Fruit fly (Drosophila melanogaster) whole organism, embryonic: ENCODE results near the gene Tyler.
A peak's percentile ranks its signal among the peaks of the same experiment; 100 is the strongest.

Source experiments
- CG13287 ChIP-seq: fragments of 200-800 bp; sonication (Bioruptor generic); IDR thresholded peaks from 2 replicates; pipeline ENCODE4 v1.3.6; 2022; ENCODE audit warnings: missing biosample characterization, missing genetic modification characterization; ENCODE audit not compliant: partially characterized antibody
- CG13775 ChIP-seq: fragments of 200-800 bp; sonication (Bioruptor generic); optimal IDR thresholded peaks from 3 replicates; lab custom pipeline; 2017; ENCODE audit warnings: missing biosample characterization, mild to moderate bottlenecking, missing genetic modification characterization
- CG15514 ChIP-seq: fragments of 200-800 bp; sonication (Bioruptor generic); optimal IDR thresholded peaks from 3 replicates; lab custom pipeline; 2017; ENCODE audit warnings: missing biosample characterization, missing genetic modification characterization, mild to moderate bottlenecking, moderate library complexity, missing genetic modification reagents
- CG1603 ChIP-seq: fragments of 200-800 bp; sonication (Bioruptor generic); optimal IDR thresholded peaks from 2 replicates; lab custom pipeline; 2019; ENCODE audit warnings: missing biosample characterization, mild to moderate bottlenecking, missing genetic modification characterization, moderate library complexity
- CG17186 ChIP-seq: fragments of 200-800 bp; sonication (Bioruptor generic); optimal IDR thresholded peaks from 3 replicates; lab custom pipeline; 2017; ENCODE audit warnings: missing biosample characterization, missing genetic modification reagents, missing genetic modification characterization
- CG17359 ChIP-seq: fragments of 200-800 bp; sonication (Bioruptor generic); optimal IDR thresholded peaks from 3 replicates; lab custom pipeline; 2018; ENCODE audit warnings: missing biosample characterization, mild to moderate bottlenecking, missing genetic modification characterization, moderate library complexity
- CG2712 ChIP-seq: fragments of 200-800 bp; optimal IDR thresholded peaks from 3 replicates; lab custom pipeline; 2019; ENCODE audit warnings: missing biosample characterization, mild to moderate bottlenecking, missing genetic modification characterization, moderate library complexity
- CG34376 ChIP-seq: fragments of 200-800 bp; sonication (Bioruptor generic); optimal IDR thresholded peaks from 2 replicates; lab custom pipeline; 2018; ENCODE audit warnings: missing biosample characterization, mild to moderate bottlenecking, missing genetic modification characterization
- CG34422 ChIP-seq: fragments of 200-800 bp; sonication (Bioruptor generic); IDR thresholded peaks from 3 replicates; pipeline ENCODE4 v1.3.6; 2022; ENCODE audit warnings: missing biosample characterization, missing genetic modification characterization
- CG4617 ChIP-seq: fragments of 200-800 bp; sonication (Bioruptor generic); optimal IDR thresholded peaks from 3 replicates; lab custom pipeline; 2016; ENCODE audit warnings: missing biosample characterization, missing genetic modification characterization, borderline replicate concordance
- CG4854 ChIP-seq: fragments of 200-800 bp; sonication (Bioruptor generic); optimal IDR thresholded peaks from 2 replicates; lab custom pipeline; 2016; ENCODE audit warnings: missing biosample characterization, missing genetic modification characterization, inconsistent platforms
- CG5245 ChIP-seq: fragments of 200-800 bp; sonication (Bioruptor generic); optimal IDR thresholded peaks from 3 replicates; lab custom pipeline; 2016; ENCODE audit warnings: missing biosample characterization, missing genetic modification characterization
- CG6272 ChIP-seq: fragments of 200-800 bp; sonication (Bioruptor generic); IDR thresholded peaks from 2 replicates; pipeline ENCODE4 v1.3.6; 2022; ENCODE audit warnings: missing biosample characterization, missing genetic modification characterization
- CG6765 ChIP-seq: fragments of 200-800 bp; sonication (Bioruptor generic); optimal IDR thresholded peaks from 3 replicates; lab custom pipeline; 2017; ENCODE audit warnings: missing biosample characterization, mild to moderate bottlenecking, missing genetic modification characterization
- CG6854 ChIP-seq: fragments of 200-800 bp; sonication (Bioruptor generic); optimal IDR thresholded peaks from 3 replicates; lab custom pipeline; 2017; ENCODE audit warnings: missing biosample characterization, mild to moderate bottlenecking, missing genetic modification characterization
- Camta ChIP-seq: fragments of 200-800 bp; sonication (Bioruptor generic); optimal IDR thresholded peaks from 2 replicates; lab custom pipeline; 2016; ENCODE audit warnings: missing biosample characterization, missing genetic modification characterization
- D19B ChIP-seq: fragments of 200-800 bp; sonication (Bioruptor generic); optimal IDR thresholded peaks from 2 replicates; lab custom pipeline; 2017; ENCODE audit warnings: missing biosample characterization, mild to moderate bottlenecking, missing genetic modification characterization
- Ets97D ChIP-seq: fragments of 200-800 bp; sonication (Bioruptor generic); optimal IDR thresholded peaks from 3 replicates; lab custom pipeline; 2016; ENCODE audit warnings: missing biosample characterization, missing genetic modification characterization
- Gug ChIP-seq: fragments of 200-800 bp; sonication (Bioruptor generic); IDR thresholded peaks from 4 replicates; pipeline ENCODE4 v1.3.6; 2022; ENCODE audit warnings: missing biosample characterization, missing genetic modification characterization
- H2.0 ChIP-seq: fragments of 200-800 bp; sonication (Bioruptor generic); IDR thresholded peaks from 2 replicates; pipeline ENCODE4 v1.3.6; 2022; ENCODE audit warnings: missing biosample characterization, missing genetic modification characterization
- Jarid2 ChIP-seq: fragments of 200-800 bp; sonication (Bioruptor generic); optimal IDR thresholded peaks from 3 replicates; lab custom pipeline; 2017; ENCODE audit warnings: mild to moderate bottlenecking, missing biosample characterization, missing genetic modification reagents, missing genetic modification characterization
- MESR4 ChIP-seq: fragments of 200-800 bp; sonication (Bioruptor generic); optimal IDR thresholded peaks from 2 replicates; lab custom pipeline; 2018; ENCODE audit warnings: missing biosample characterization, mild to moderate bottlenecking, missing genetic modification characterization, moderate library complexity
- MTF-1 ChIP-seq: fragments of 200-800 bp; sonication (Bioruptor generic); optimal IDR thresholded peaks from 2 replicates; lab custom pipeline; 2018; ENCODE audit warnings: missing biosample characterization, mild to moderate bottlenecking, missing genetic modification characterization, borderline replicate concordance
- Med ChIP-seq: fragments of 200-800 bp; sonication (Bioruptor generic); peaks from one replicate; lab custom pipeline; 2016; ENCODE audit warnings: missing biosample characterization, missing genetic modification characterization, mild to moderate bottlenecking, inconsistent platforms, moderate library complexity
- Opbp ChIP-seq: fragments of 200-800 bp; sonication (Bioruptor generic); IDR thresholded peaks from 3 replicates; pipeline ENCODE4 v1.3.6; 2022; ENCODE audit warnings: missing biosample characterization, missing genetic modification characterization; ENCODE audit not compliant: partially characterized antibody
- Side ChIP-seq: fragments of 200-800 bp; sonication (Bioruptor generic); optimal IDR thresholded peaks from 2 replicates; lab custom pipeline; 2016; ENCODE audit warnings: missing biosample characterization, missing genetic modification characterization
- Sox102F ChIP-seq: fragments of 200-800 bp; sonication (Bioruptor generic); optimal IDR thresholded peaks from 2 replicates; lab custom pipeline; 2018; ENCODE audit warnings: missing biosample characterization, mild to moderate bottlenecking, missing genetic modification characterization, moderate library complexity
- Spps ChIP-seq: fragments of 200-800 bp; sonication (Bioruptor generic); optimal IDR thresholded peaks from 2 replicates; lab custom pipeline; 2018; ENCODE audit warnings: missing biosample characterization, mild to moderate bottlenecking, missing genetic modification characterization
- Sry-β ChIP-seq: fragments of 200-800 bp; sonication (Bioruptor generic); optimal IDR thresholded peaks from 2 replicates; lab custom pipeline; 2018; ENCODE audit warnings: missing biosample characterization, mild to moderate bottlenecking, missing genetic modification characterization, moderate library complexity
- aop ChIP-seq: fragments of 200-800 bp; sonication (Bioruptor generic); IDR thresholded peaks from 2 replicates; pipeline ENCODE4 v1.3.6; 2022; ENCODE audit warnings: missing biosample characterization, missing genetic modification characterization
- bab2 ChIP-seq: fragments of 200-800 bp; sonication (Bioruptor generic); optimal IDR thresholded peaks from 2 replicates; lab custom pipeline; 2016; ENCODE audit warnings: missing biosample characterization, missing genetic modification characterization
- bowl ChIP-seq: fragments of 200-800 bp; sonication (Bioruptor generic); IDR thresholded peaks from 2 replicates; pipeline ENCODE4 v1.3.6; 2022; ENCODE audit warnings: missing biosample characterization, missing genetic modification characterization
- dimm ChIP-seq: fragments of 200-800 bp; sonication (Bioruptor generic); IDR thresholded peaks from 2 replicates; pipeline ENCODE4 v1.3.6; 2022; ENCODE audit warnings: missing biosample characterization, missing genetic modification characterization
- exex ChIP-seq: fragments of 200-800 bp; sonication (Bioruptor generic); optimal IDR thresholded peaks from 4 replicates; lab custom pipeline; 2018; ENCODE audit warnings: missing biosample characterization, mild to moderate bottlenecking, missing genetic modification characterization, moderate library complexity
- gem ChIP-seq: fragments of 200-800 bp; sonication (Bioruptor generic); optimal IDR thresholded peaks from 2 replicates; lab custom pipeline; 2019; ENCODE audit warnings: missing biosample characterization, mild to moderate bottlenecking, missing genetic modification characterization, moderate library complexity
- grn ChIP-seq: fragments of 200-800 bp; sonication (Bioruptor generic); optimal IDR thresholded peaks from 3 replicates; lab custom pipeline; 2017; ENCODE audit warnings: missing biosample characterization, missing genetic modification characterization
- gsb ChIP-seq: fragments of 200-800 bp; sonication (Bioruptor generic); IDR thresholded peaks from 2 replicates; pipeline ENCODE4 v1.3.6; 2022; ENCODE audit warnings: missing biosample characterization, missing genetic modification characterization
- insv ChIP-seq, 2 experiments: fragments of 200-800 bp; sonication (Bioruptor generic); optimal IDR thresholded peaks; 3 replicates each; lab custom pipeline; 2016 to 2018; ENCODE audit warnings: missing biosample characterization in 2 of 2, missing genetic modification characterization in 2 of 2
- jigr1 ChIP-seq: fragments of 200-800 bp; sonication (Bioruptor generic); IDR thresholded peaks from 3 replicates; pipeline ENCODE4 v1.3.6; 2022; ENCODE audit warnings: missing biosample characterization, missing genetic modification characterization
- klu ChIP-seq: fragments of 200-800 bp; sonication (Bioruptor generic); IDR thresholded peaks from 2 replicates; pipeline ENCODE4 v1.3.6; 2022; ENCODE audit warnings: missing biosample characterization, missing genetic modification characterization
- sens ChIP-seq: fragments of 200-800 bp; sonication (Bioruptor generic); peaks from one replicate; lab custom pipeline; 2016; ENCODE audit warnings: missing biosample characterization, missing genetic modification characterization
- sim ChIP-seq: fragments of 200-800 bp; sonication (Bioruptor generic); IDR thresholded peaks from 2 replicates; pipeline ENCODE4 v1.3.6; 2022; ENCODE audit warnings: missing biosample characterization, missing genetic modification characterization
- stwl ChIP-seq: fragments of 200-800 bp; sonication (Bioruptor generic); optimal IDR thresholded peaks from 3 replicates; lab custom pipeline; 2018; ENCODE audit warnings: missing biosample characterization, mild to moderate bottlenecking, missing genetic modification characterization, moderate library complexity
- sug ChIP-seq: fragments of 200-800 bp; optimal IDR thresholded peaks from 2 replicates; lab custom pipeline; 2019; ENCODE audit warnings: missing biosample characterization, mild to moderate bottlenecking, missing genetic modification characterization, moderate library complexity
- tgo ChIP-seq: fragments of 200-800 bp; sonication (Bioruptor generic); IDR thresholded peaks from 3 replicates; pipeline ENCODE4 v1.3.6; 2022; ENCODE audit warnings: missing biosample characterization, missing genetic modification characterization
- tna ChIP-seq: fragments of 200-800 bp; sonication (Bioruptor generic); IDR thresholded peaks from 2 replicates; pipeline ENCODE4 v1.3.6; 2022; ENCODE audit warnings: missing biosample characterization, missing genetic modification characterization; ENCODE audit not compliant: partially characterized antibody
- tx ChIP-seq: fragments of 200-800 bp; sonication (Bioruptor generic); optimal IDR thresholded peaks from 2 replicates; lab custom pipeline; 2016; ENCODE audit warnings: missing biosample characterization, missing genetic modification characterization

Gene Tyler

DNA sequence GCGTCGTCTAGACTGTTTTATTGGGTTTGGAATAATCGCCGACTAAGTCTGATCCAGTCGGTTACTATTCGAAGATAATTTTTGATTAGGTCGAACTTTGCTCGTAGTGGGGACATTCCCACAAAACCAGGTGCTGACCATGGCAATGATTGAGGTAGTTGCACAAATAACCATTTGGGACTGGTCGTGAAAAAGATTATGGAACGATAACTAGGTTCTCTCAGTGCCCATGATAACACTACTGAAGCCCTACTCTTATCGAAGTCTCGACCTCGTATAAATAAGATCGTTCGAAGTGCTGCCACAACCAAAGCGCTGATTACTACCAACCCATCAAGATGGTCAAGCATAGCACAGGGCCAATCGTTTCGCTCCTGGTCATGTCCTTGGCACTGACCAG lies 19.0 kb upstream of the Tyler start, which contains the start of gene CG14205:
CG14205 (plus strand) TSS at position 301 of the 400 bp plus-strand sequence.
- TF ChIP-seq bab2 (GFP tag; lab: Kevin White, UChicago) = no peak
- TF ChIP-seq CG34376 (GFP tag; lab: Kevin White, UChicago) = peak; percentile 25
- TF ChIP-seq Spps = no peak
- TF ChIP-seq grn (GFP tag; lab: Kevin White, UChicago) = peak; percentile 28
- no peak for TF ChIP-seq CG4854 (GFP tag; lab: Kevin White, UChicago)
- no peak for TF ChIP-seq Sox102F (GFP tag; lab: Kevin White, UChicago)
- peak; percentile 73 for TF ChIP-seq exex (tag; lab: Kevin White, UChicago)
- no peak for TF ChIP-seq CG6272 (GFP tag; lab: Robert Waterston, UW)
- TF ChIP-seq gem (tag; lab: Kevin White, UChicago) = no peak
- TF ChIP-seq jigr1 (GFP tag; lab: Robert Waterston, UW) = no peak
- TF ChIP-seq MTF-1 (GFP tag; lab: Kevin White, UChicago) = no peak
- no peak for TF ChIP-seq tx (GFP tag; lab: Kevin White, UChicago)
- no peak for TF ChIP-seq Gug (GFP tag; lab: Robert Waterston, UW)
- no peak for TF ChIP-seq MESR4 (GFP tag; lab: Kevin White, UChicago)
- TF ChIP-seq sug = peak; percentile 49
- no peak for TF ChIP-seq CG6765
- TF ChIP-seq sens (GFP tag; lab: Kevin White, UChicago) = no peak
- no peak for TF ChIP-seq aop
- TF ChIP-seq tgo (GFP tag; lab: Robert Waterston, UW) = no peak
- TF ChIP-seq Ets97D (GFP tag; lab: Kevin White, UChicago) = no peak
- no peak for TF ChIP-seq CG4617 (GFP tag; lab: Kevin White, UChicago)
- no peak for TF ChIP-seq CG2712 (tag; lab: Kevin White, UChicago)
- no peak for TF ChIP-seq dimm (GFP tag; lab: Robert Waterston, UW)
- no peak for TF ChIP-seq Opbp (GFP tag; lab: Robert Waterston, UW)

DNA sequence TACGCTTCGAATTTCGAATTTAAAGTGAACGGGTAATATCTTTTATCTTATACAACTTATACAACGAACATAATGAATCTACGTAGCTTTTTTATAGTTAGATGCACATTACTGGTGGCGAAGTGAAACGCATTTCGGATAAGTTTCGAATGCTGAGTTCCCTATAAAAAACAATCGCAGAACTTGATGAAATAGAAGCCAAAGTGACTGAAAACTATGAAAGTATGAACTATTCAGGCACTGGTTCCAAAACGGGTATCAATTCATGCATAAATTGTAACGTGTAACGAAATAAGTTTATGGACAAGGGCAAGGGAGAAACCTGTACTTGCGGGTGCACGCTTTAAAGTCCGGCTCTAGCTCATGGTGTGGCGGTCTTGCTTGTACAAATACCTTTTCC lies 15.5 kb upstream of the Tyler start:
- no peak for TF ChIP-seq CG34422 (GFP tag; lab: Robert Waterston, UW)
- TF ChIP-seq H2.0 (GFP tag; lab: Robert Waterston, UW) = peak; percentile 15; the same call in 1 of the 2 replicates
- no peak for TF ChIP-seq CG13775 (GFP tag; lab: Kevin White, UChicago)
- TF ChIP-seq stwl (tag; lab: Kevin White, UChicago) = no peak
- peak; percentile 9 for TF ChIP-seq Med (GFP tag; lab: Kevin White, UChicago)
- TF ChIP-seq CG15514 (GFP tag; lab: Kevin White, UChicago) = peak; percentile 59
- TF ChIP-seq Sry-β = peak; percentile 48
- peak; percentile 60 for TF ChIP-seq CG5245 (GFP tag; lab: Kevin White, UChicago)
- TF ChIP-seq D19B = peak; percentile 53

DNA sequence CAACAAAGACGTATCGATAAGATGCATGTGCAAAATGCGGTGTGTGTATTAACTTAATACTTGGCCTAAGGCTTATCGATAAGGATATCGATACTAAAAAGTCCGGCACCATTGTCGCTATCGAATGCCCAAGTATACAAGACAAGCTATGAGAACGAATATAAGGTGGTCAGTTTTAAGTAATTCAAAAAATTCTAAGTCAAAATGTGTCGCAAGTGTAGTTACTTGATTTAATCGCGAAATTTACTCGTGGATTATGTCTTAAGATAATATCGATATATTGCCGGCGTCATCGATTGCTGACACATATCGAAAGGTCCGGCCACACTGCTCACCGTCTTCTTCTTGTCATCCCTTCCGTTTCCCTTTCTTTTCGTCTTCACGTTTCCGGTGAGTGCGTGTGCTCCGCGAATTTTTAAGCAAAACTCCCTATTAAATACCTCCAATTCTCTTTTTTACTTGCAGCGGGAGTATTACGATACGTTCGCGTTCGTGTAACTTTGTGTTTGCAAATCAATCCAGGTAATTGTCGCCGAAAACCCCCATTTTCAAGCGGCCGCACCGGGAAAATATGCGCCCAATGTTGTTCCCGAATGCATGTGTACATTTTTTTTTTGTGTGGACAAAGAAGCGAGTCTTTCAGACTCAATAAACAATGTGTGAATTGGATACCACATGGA lies 13.5 kb upstream of the Tyler start, which contains the start of gene RpS10b:
RpS10b (plus strand) TSS at position 348 of the 680 bp plus-strand sequence.
- TF ChIP-seq CG1603 (tag; lab: Kevin White, UChicago) = peak; percentile 82
- peak; percentile 82 for TF ChIP-seq Jarid2 (GFP tag; lab: Kevin White, UChicago)
- TF ChIP-seq bowl (GFP tag; lab: Robert Waterston, UW) = 0 out of 2 replicates have a peak, but pooled peaks have one; percentile 22
- peak; percentile 92 for TF ChIP-seq CG6854
- peak; percentile 17; the same call in 1 of the 2 replicates for TF ChIP-seq klu (GFP tag; lab: Robert Waterston, UW)
- peak; percentile 57 for TF ChIP-seq gem (tag; lab: Kevin White, UChicago)
- TF ChIP-seq insv (GFP tag; optimal IDR thresholded peaks at IDR 0.05; lab: Kevin White, UChicago) = peak in 1 of 2 experiments; percentile 83
- peak; percentile 89 for TF ChIP-seq tna (GFP tag; lab: Robert Waterston, UW)
- peak; percentile 78 for TF ChIP-seq Side
- TF ChIP-seq gsb (GFP tag; lab: Robert Waterston, UW) = peak; percentile 56; the same call in 1 of the 2 replicates
- TF ChIP-seq sim (GFP tag; lab: Robert Waterston, UW) = peak; percentile 80
- TF ChIP-seq Camta (GFP tag; lab: Kevin White, UChicago) = peak; percentile 73
- peak; percentile 74 for TF ChIP-seq CG2712 (tag; lab: Kevin White, UChicago)
- TF ChIP-seq CG17359 (tag; lab: Kevin White, UChicago) = peak; percentile 81
- TF ChIP-seq CG17186 = peak; percentile 91
- TF ChIP-seq CG13287 (GFP tag; lab: Robert Waterston, UW) = peak; percentile 91
